Worm (Caenorhabditis elegans) whole organism, L4 larva: ENCODE data around the gene R02F11.11.

Experiments
- R02D3.7 ChIP-seq: fragments of 150-350 bp; sonication (generic microtip); optimal IDR thresholded peaks from 3 replicates; lab custom pipeline; 2014; ENCODE audit warnings: missing biosample characterization, missing genetic modification characterization
- T26A8.4 ChIP-seq: fragments of 200-800 bp; sonication (Bioruptor generic); IDR thresholded peaks from 2 replicates; pipeline ENCODE4 v1.3.6; 2022; ENCODE audit warnings: missing genetic modification characterization, missing compliant biosample characterization
- aha-1 ChIP-seq: fragments of 150-350 bp; peaks from one replicate; lab custom pipeline; 2014; ENCODE audit warnings: missing biosample characterization, missing genetic modification characterization
- aly-2 ChIP-seq: sonication (generic microtip); optimal IDR thresholded peaks from 2 replicates; lab custom pipeline; 2018; ENCODE audit warnings: missing biosample characterization, missing genetic modification characterization
- arid-1 ChIP-seq: fragments of 200-800 bp; sonication (Bioruptor generic); conservative IDR thresholded peaks from 2 replicates; pipeline ENCODE4 v1.3.6; 2022; ENCODE audit warnings: missing genetic modification reagents, missing genetic modification characterization, missing compliant biosample characterization
- attf-4 ChIP-seq: sonication (generic microtip); optimal IDR thresholded peaks from 3 replicates; lab custom pipeline; 2017; ENCODE audit warnings: missing biosample characterization, missing genetic modification characterization
- ceh-20 ChIP-seq: fragments of 200-800 bp; sonication (Bioruptor generic); IDR thresholded peaks from 2 replicates; pipeline ENCODE4 v1.3.6; 2022; ENCODE audit warnings: missing genetic modification reagents, missing genetic modification characterization, missing compliant biosample characterization
- ceh-32 ChIP-seq: sonication (generic microtip); optimal IDR thresholded peaks from 2 replicates; lab custom pipeline; 2016; ENCODE audit warnings: mild to moderate bottlenecking, missing genetic modification characterization, missing compliant biosample characterization; ENCODE audit not compliant: poor library complexity
- ces-1 ChIP-seq: fragments of 150-350 bp; sonication (generic microtip); optimal IDR thresholded peaks from 4 replicates; lab custom pipeline; 2014; ENCODE audit warnings: missing biosample characterization, missing genetic modification reagents, missing genetic modification characterization
- daf-12 ChIP-seq: fragments of 150-350 bp; optimal IDR thresholded peaks from 2 replicates; lab custom pipeline; 2014; ENCODE audit warnings: missing biosample characterization, missing genetic modification reagents, missing genetic modification characterization
- daf-19 ChIP-seq: fragments of 200-800 bp; sonication (Bioruptor generic); conservative IDR thresholded peaks from 2 replicates; pipeline ENCODE4 v1.3.6; 2022; ENCODE audit warnings: missing genetic modification characterization, missing compliant biosample characterization
- fkh-10 ChIP-seq: fragments of 150-350 bp; optimal IDR thresholded peaks from 2 replicates; lab custom pipeline; 2014; ENCODE audit warnings: missing biosample characterization, missing genetic modification reagents, missing genetic modification characterization
- lim-7 ChIP-seq: fragments of 200-800 bp; sonication (Bioruptor generic); IDR thresholded peaks from 2 replicates; pipeline ENCODE4 v1.3.6; 2022; ENCODE audit warnings: missing genetic modification characterization, missing compliant biosample characterization
- lin-15B ChIP-seq: fragments of 150-350 bp; sonication (generic microtip); optimal IDR thresholded peaks from 3 replicates; lab custom pipeline; 2014; ENCODE audit warnings: missing biosample characterization, missing genetic modification characterization
- lin-38 ChIP-seq: fragments of 200-800 bp; sonication (Bioruptor generic); IDR thresholded peaks from 2 replicates; pipeline ENCODE4 v1.3.6; 2022; ENCODE audit warnings: missing genetic modification reagents, missing genetic modification characterization, missing compliant biosample characterization
- lin-39 ChIP-seq: fragments of 150-350 bp; optimal IDR thresholded peaks from 2 replicates; lab custom pipeline; 2014; ENCODE audit warnings: missing biosample characterization, missing genetic modification reagents, missing genetic modification characterization
- lsy-2 ChIP-seq, 2 experiments: fragments of 150-350 bp in 1 of 2; sonication (generic microtip) in 1 of 2; optimal IDR thresholded peaks; 2 replicates each; lab custom pipeline; 2014 to 2017; ENCODE audit warnings: missing biosample characterization in 2 of 2, missing genetic modification characterization in 2 of 2
- mep-1 ChIP-seq: fragments of 150-350 bp; sonication (generic microtip); optimal IDR thresholded peaks from 3 replicates; lab custom pipeline; 2014; ENCODE audit warnings: missing biosample characterization, missing genetic modification characterization
- nhr-11 ChIP-seq: fragments of 150-350 bp; optimal IDR thresholded peaks from 2 replicates; lab custom pipeline; 2014; ENCODE audit warnings: missing biosample characterization, missing genetic modification characterization
- nhr-41 ChIP-seq: fragments of 200-800 bp; sonication (Bioruptor generic); IDR thresholded peaks from 2 replicates; pipeline ENCODE4 v1.3.6; 2022; ENCODE audit warnings: missing genetic modification reagents, missing genetic modification characterization, missing compliant biosample characterization
- nhr-42 ChIP-seq: fragments of 200-800 bp; sonication (Bioruptor generic); IDR thresholded peaks from 2 replicates; pipeline ENCODE4 v1.3.6; 2022; ENCODE audit warnings: missing genetic modification characterization, missing compliant biosample characterization
- skn-1 ChIP-seq: fragments of 150-350 bp; optimal IDR thresholded peaks from 2 replicates; lab custom pipeline; 2014; ENCODE audit warnings: missing biosample characterization, missing genetic modification characterization
- unc-130 ChIP-seq: sonication (generic microtip); optimal IDR thresholded peaks from 2 replicates; lab custom pipeline; 2016; ENCODE audit warnings: missing genetic modification reagents, missing genetic modification characterization, missing compliant biosample characterization
- unc-62 ChIP-seq, 3 experiments: fragments of 150-350 bp in 1 of 3; sonication (generic microtip); optimal IDR thresholded peaks in 2 of 3; peaks in 1 of 3; 1 replicate in 1 of 3; 2 replicates in 2 of 3; lab custom pipeline; 2014 to 2017; ENCODE audit warnings: missing biosample characterization in 3 of 3, missing genetic modification characterization in 3 of 3, missing genetic modification reagents in 3 of 3, missing genotype in 1 of 3
- zag-1 ChIP-seq: fragments of 150-350 bp; optimal IDR thresholded peaks from 2 replicates; lab custom pipeline; 2014; ENCODE audit warnings: missing biosample characterization, missing genetic modification characterization

Gene R02F11.11

DNA sequence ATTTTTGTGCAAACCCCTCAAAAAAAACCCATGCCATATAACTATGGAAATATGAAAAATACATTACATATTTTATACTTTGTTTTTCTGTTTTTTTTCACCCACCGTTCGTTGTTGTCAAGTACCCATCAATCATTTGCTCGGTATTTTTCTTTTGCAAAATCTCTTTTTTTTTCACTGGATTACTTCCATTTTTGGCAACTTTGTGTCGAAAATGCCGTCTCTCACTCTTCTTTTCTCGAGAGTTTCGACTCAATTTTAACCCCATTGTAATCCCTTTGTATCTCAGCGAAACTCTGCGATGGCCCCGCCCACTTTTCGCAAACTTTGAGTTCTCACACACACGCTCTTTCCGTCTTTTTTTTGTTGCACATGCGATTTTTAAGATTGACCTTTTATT lies 16.5 kb upstream of the R02F11.11 start:
- TF ChIP-seq ceh-20 (GFP tag; lab: Robert Waterston, UW) (0 out of 2 replicates have a peak, but pooled peaks have one; percentile 32), lin-38 (GFP tag; lab: Robert Waterston, UW) (no peak), unc-62 (GFP tag; optimal IDR thresholded peaks at IDR 0.05 in 1 of 2; lab: Kevin White, UChicago) (peak in 1 of 2 experiments; percentile 68), unc-62 (tag; optimal IDR thresholded peaks at IDR 0.05; lab: Kevin White, UChicago) (no peak)

- TF ChIP-seq T26A8.4 (no peak), unc-62 (GFP tag; optimal IDR thresholded peaks at IDR 0.05 in 1 of 2; lab: Kevin White, UChicago) (peak in 1 of 2 experiments; percentile 94), unc-62 (tag; optimal IDR thresholded peaks at IDR 0.05; lab: Kevin White, UChicago) (no peak)
Measured at ce11 chrV:4777388-4777986, 14.2 kb upstream of the R02F11.11 start, which contains the start of gene C18G1.1. Gene C18G1.1, plus strand, starts transcription at chrV:4777960.

- peak; percentile 59 for TF ChIP-seq aha-1 (tag; lab: Kevin White, UChicago)
- no peak for TF ChIP-seq ces-1
- no peak for TF ChIP-seq R02D3.7 (tag; lab: Kevin White, UChicago)
Measured at ce11 chrV:4783313-4783712, 8.4 kb upstream of the R02F11.11 start, which contains the start of gene Y60C6A.1. Gene Y60C6A.1, plus strand, starts transcription at chrV:4783613.

ce11 chrV:4785333-4785852 lies 6.3 kb upstream of the R02F11.11 start, which contains the start of the genes Y60C6A.2 and Y60C6A.3:
Gene Y60C6A.2, minus strand, starts transcription at chrV:4785433.
Gene Y60C6A.3, plus strand, starts transcription at chrV:4785802.
- peak; percentile 44 for TF ChIP-seq aha-1 (tag; lab: Kevin White, UChicago)
- no peak for TF ChIP-seq daf-12 (tag; lab: Kevin White, UChicago)

ce11 chrV:4787166-4787565 lies 4.5 kb upstream of the R02F11.11 start, which contains the start of gene R02F11.9:
Gene R02F11.9, plus strand, starts transcription at chrV:4787466.
- no peak for TF ChIP-seq daf-12 (tag; lab: Kevin White, UChicago)
- no peak for TF ChIP-seq attf-4 (tag; lab: Kevin White, UChicago)
- TF ChIP-seq lin-15B (tag; lab: Kevin White, UChicago), result no peak
- no peak for TF ChIP-seq lin-39 (tag; lab: Kevin White, UChicago)
- TF ChIP-seq lim-7, result no peak
- TF ChIP-seq mep-1, result no peak
- TF ChIP-seq nhr-42 (GFP tag; lab: Robert Waterston, UW), result no peak
- TF ChIP-seq ceh-20 (GFP tag; lab: Robert Waterston, UW), result no peak
- TF ChIP-seq daf-19, result no peak
- no peak for TF ChIP-seq lsy-2 (tag; optimal IDR thresholded peaks at IDR 0.05; lab: Kevin White, UChicago)
- TF ChIP-seq arid-1 (GFP tag; lab: Robert Waterston, UW), result no peak
- no peak for TF ChIP-seq fkh-10 (GFP tag; lab: Kevin White, UChicago)
- TF ChIP-seq zag-1 (tag; lab: Kevin White, UChicago), result no peak
- no peak for TF ChIP-seq ceh-32
- TF ChIP-seq unc-130 (GFP tag; lab: Kevin White, UChicago), result no peak
- TF ChIP-seq, all 104 proteins: peak for 0

- TF ChIP-seq nhr-11 (tag; lab: Kevin White, UChicago) (no peak), skn-1 (tag; lab: Kevin White, UChicago) (no peak), aha-1 (tag; lab: Kevin White, UChicago) (peak; percentile 91), unc-62 (GFP tag; optimal IDR thresholded peaks at IDR 0.05 in 1 of 2; lab: Kevin White, UChicago) (peak in 1 of 2 experiments; percentile 32), unc-62 (tag; optimal IDR thresholded peaks at IDR 0.05; lab: Kevin White, UChicago) (no peak), lsy-2 (tag; optimal IDR thresholded peaks at IDR 0.05; lab: Kevin White, UChicago) (no peak)
- TF ChIP-seq, all 104 proteins: peak for 2
Measured at ce11 chrV:4787836-4788235, 3.8 kb upstream of the R02F11.11 start.

DNA sequence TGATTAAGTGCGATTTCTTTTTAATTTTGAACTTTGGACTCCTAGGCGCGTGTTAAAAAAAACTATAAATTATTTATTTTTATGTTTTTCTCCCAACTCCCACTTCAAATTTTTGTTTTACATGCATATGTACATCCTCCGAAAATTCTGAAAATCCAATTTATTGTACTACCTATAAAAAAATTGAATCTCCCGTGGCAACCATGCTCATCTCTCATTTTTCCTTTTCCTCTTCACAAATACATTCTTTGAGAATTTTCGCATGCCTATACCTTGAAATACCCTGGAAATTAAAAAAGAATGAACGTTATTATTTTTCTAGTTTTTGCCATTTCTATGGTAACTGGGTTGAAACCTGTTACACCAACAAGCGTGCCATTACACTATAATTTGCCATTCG lies 2.8 kb upstream of the R02F11.11 start, which contains the start of gene R02F11.10:
Gene R02F11.10 (plus strand): TSS at position 301 of the 400 bp plus-strand sequence.
- no peak for TF ChIP-seq daf-19
- TF ChIP-seq aha-1 (tag; lab: Kevin White, UChicago), result peak; percentile 37

ce11 chrV:4790368-4790767 lies 1.3 kb upstream of the R02F11.11 start, which contains the start of gene R02F11.12:
Gene R02F11.12, plus strand, starts transcription at chrV:4790668.
- no peak for TF ChIP-seq nhr-41
- no peak for TF ChIP-seq aly-2
- TF ChIP-seq, all 104 proteins: peak for 0
